Fruit fly (Drosophila melanogaster) whole organism, embryonic: ENCODE measurements around the gene CG14331.
A peak's percentile ranks its signal among the peaks of the same experiment; 100 is the strongest.

Experiments
- Antp ChIP-seq: fragments of 200-800 bp; sonication (Bioruptor generic); optimal IDR thresholded peaks from 3 replicates; lab custom pipeline; 2016; ENCODE audit warnings: missing biosample characterization, missing genetic modification characterization
- Atf6 ChIP-seq: fragments of 200-800 bp; sonication (Bioruptor generic); IDR thresholded peaks from 2 replicates; pipeline ENCODE4 v1.3.6; 2022; ENCODE audit warnings: missing biosample characterization, missing genetic modification characterization
- CG10274 ChIP-seq: fragments of 200-800 bp; sonication (Bioruptor generic); optimal IDR thresholded peaks from 3 replicates; lab custom pipeline; 2017; ENCODE audit warnings: missing biosample characterization, mild to moderate bottlenecking, missing genetic modification characterization
- CG10462 ChIP-seq: fragments of 200-800 bp; sonication (Bioruptor generic); optimal IDR thresholded peaks from 2 replicates; lab custom pipeline; 2016; ENCODE audit warnings: missing biosample characterization, missing genetic modification characterization
- CG11085 ChIP-seq: fragments of 200-800 bp; sonication (Bioruptor generic); IDR thresholded peaks from 2 replicates; pipeline ENCODE4 v1.3.6; 2022; ENCODE audit warnings: missing biosample characterization, missing genetic modification characterization
- CG14014 ChIP-seq: fragments of 200-800 bp; sonication (Bioruptor generic); IDR thresholded peaks from 2 replicates; pipeline ENCODE4 v1.3.6; 2022; ENCODE audit warnings: missing biosample characterization, missing genetic modification characterization
- CG14441 ChIP-seq: fragments of 200-800 bp; sonication (Bioruptor generic); IDR thresholded peaks from 2 replicates; pipeline ENCODE4 v1.3.6; 2022; ENCODE audit warnings: missing biosample characterization, missing genetic modification characterization
- CG16863 ChIP-seq: fragments of 200-800 bp; sonication (Bioruptor generic); optimal IDR thresholded peaks from 3 replicates; lab custom pipeline; 2016; ENCODE audit warnings: missing biosample characterization, missing genetic modification characterization
- CG4617 ChIP-seq: fragments of 200-800 bp; sonication (Bioruptor generic); optimal IDR thresholded peaks from 3 replicates; lab custom pipeline; 2016; ENCODE audit warnings: missing biosample characterization, missing genetic modification characterization, borderline replicate concordance
- CG7928 ChIP-seq: fragments of 200-800 bp; sonication (Bioruptor generic); optimal IDR thresholded peaks from 2 replicates; lab custom pipeline; 2017; ENCODE audit warnings: missing biosample characterization, mild to moderate bottlenecking, missing genetic modification characterization
- CG8281 ChIP-seq: fragments of 200-800 bp; sonication (Bioruptor generic); optimal IDR thresholded peaks from 2 replicates; lab custom pipeline; 2018; ENCODE audit warnings: missing biosample characterization, mild to moderate bottlenecking, missing genetic modification characterization, moderate library complexity
- CG8944 ChIP-seq: fragments of 200-800 bp; sonication (Bioruptor generic); optimal IDR thresholded peaks from 3 replicates; lab custom pipeline; 2016; ENCODE audit warnings: missing biosample characterization, missing genetic modification characterization
- Camta ChIP-seq: fragments of 200-800 bp; sonication (Bioruptor generic); optimal IDR thresholded peaks from 2 replicates; lab custom pipeline; 2016; ENCODE audit warnings: missing biosample characterization, missing genetic modification characterization
- HLHmδ ChIP-seq: fragments of 200-800 bp; sonication (Bioruptor generic); optimal IDR thresholded peaks from 2 replicates; lab custom pipeline; 2018; ENCODE audit warnings: missing biosample characterization, mild to moderate bottlenecking, missing genetic modification characterization, moderate library complexity
- Hr39 ChIP-seq: fragments of >200 bp; optimal IDR thresholded peaks from 2 replicates; lab custom pipeline; 2017
- Hr51 ChIP-seq, 2 experiments: fragments of 200-800 bp; sonication (Bioruptor generic); optimal IDR thresholded peaks; 2 replicates in 1 of 2; 3 replicates in 1 of 2; lab custom pipeline; 2016 to 2018; ENCODE audit warnings: missing biosample characterization in 2 of 2, missing genetic modification characterization in 2 of 2, mild to moderate bottlenecking in 1 of 2, moderate library complexity in 1 of 2
- MBD-R2 ChIP-seq: fragments of 200-800 bp; sonication (Bioruptor generic); IDR thresholded peaks from 2 replicates; pipeline ENCODE4 v1.3.6; 2022; ENCODE audit warnings: missing biosample characterization, missing genetic modification characterization
- NfI ChIP-seq: fragments of 200-800 bp; sonication (Bioruptor generic); optimal IDR thresholded peaks from 3 replicates; lab custom pipeline; 2018; ENCODE audit warnings: missing biosample characterization, mild to moderate bottlenecking, missing genetic modification characterization, moderate library complexity
- ac ChIP-seq: fragments of 200-800 bp; sonication (Bioruptor generic); optimal IDR thresholded peaks from 3 replicates; lab custom pipeline; 2017; ENCODE audit warnings: missing biosample characterization, mild to moderate bottlenecking, missing genetic modification characterization
- ara ChIP-seq: fragments of 200-800 bp; sonication (Bioruptor generic); IDR thresholded peaks from 2 replicates; pipeline ENCODE4 v1.3.6; 2022; ENCODE audit warnings: missing biosample characterization, missing genetic modification characterization
- bowl ChIP-seq: fragments of 200-800 bp; sonication (Bioruptor generic); IDR thresholded peaks from 2 replicates; pipeline ENCODE4 v1.3.6; 2022; ENCODE audit warnings: missing biosample characterization, missing genetic modification characterization
- cas ChIP-seq: fragments of 200-800 bp; sonication (Bioruptor generic); IDR thresholded peaks from 2 replicates; pipeline ENCODE4 v1.3.6; 2022; ENCODE audit warnings: missing biosample characterization, missing genetic modification characterization
- crc ChIP-seq: fragments of 200-800 bp; sonication (Bioruptor generic); optimal IDR thresholded peaks from 2 replicates; lab custom pipeline; 2016; ENCODE audit warnings: missing biosample characterization, missing genetic modification characterization
- fd3F ChIP-seq: fragments of 200-800 bp; sonication (Bioruptor generic); optimal IDR thresholded peaks from 2 replicates; lab custom pipeline; 2018; ENCODE audit warnings: missing biosample characterization, mild to moderate bottlenecking, missing genetic modification characterization, moderate library complexity
- ftz-f1 ChIP-seq: fragments of 200-800 bp; sonication (Bioruptor generic); optimal IDR thresholded peaks from 2 replicates; lab custom pipeline; 2016; ENCODE audit warnings: missing biosample characterization, missing genetic modification characterization
- gsb-n ChIP-seq: fragments of 200-800 bp; sonication (Bioruptor generic); optimal IDR thresholded peaks from 3 replicates; lab custom pipeline; 2018; ENCODE audit warnings: missing biosample characterization, mild to moderate bottlenecking, missing genetic modification characterization
- gt ChIP-seq: fragments of 200-800 bp; sonication (Bioruptor generic); IDR thresholded peaks from 2 replicates; pipeline ENCODE4 v1.3.6; 2022; ENCODE audit warnings: missing biosample characterization, missing genetic modification characterization
- ken ChIP-seq: fragments of 200-800 bp; sonication (Bioruptor generic); IDR thresholded peaks from 3 replicates; pipeline ENCODE4 v1.3.6; 2022; ENCODE audit warnings: missing biosample characterization, missing genetic modification characterization
- nerfin-1 ChIP-seq: fragments of 200-800 bp; sonication (Bioruptor generic); optimal IDR thresholded peaks from 3 replicates; lab custom pipeline; 2019; ENCODE audit warnings: missing biosample characterization, mild to moderate bottlenecking, missing genetic modification characterization, moderate library complexity
- prd ChIP-seq, 3 experiments: fragments of >200 bp in 2 of 3; fragments of 200-800 bp in 1 of 3; sonication (Bioruptor generic) in 1 of 3; optimal IDR thresholded peaks in 2 of 3; IDR thresholded peaks in 1 of 3; 2 replicates in 2 of 3; 3 replicates in 1 of 3; pipeline versions ENCODE4 v1.3.6 to Lab custom; 2017 to 2022; ENCODE audit warnings: missing biosample characterization in 1 of 3, missing genetic modification characterization in 1 of 3
- pros ChIP-seq: fragments of 200-800 bp; sonication (Bioruptor generic); optimal IDR thresholded peaks from 3 replicates; lab custom pipeline; 2019; ENCODE audit warnings: missing biosample characterization, mild to moderate bottlenecking, missing genetic modification characterization, moderate library complexity
- psq ChIP-seq: fragments of 200-800 bp; sonication (Bioruptor generic); optimal IDR thresholded peaks from 2 replicates; lab custom pipeline; 2017; ENCODE audit warnings: missing biosample characterization, missing genetic modification characterization
- pum ChIP-seq: fragments of 200-800 bp; sonication (Bioruptor generic); optimal IDR thresholded peaks from 2 replicates; lab custom pipeline; 2016; ENCODE audit warnings: missing biosample characterization, missing genetic modification characterization
- so ChIP-seq: fragments of 200-800 bp; sonication (Bioruptor generic); IDR thresholded peaks from 3 replicates; pipeline ENCODE4 v1.3.6; 2022; ENCODE audit warnings: missing biosample characterization, missing genetic modification characterization
- tna ChIP-seq: fragments of 200-800 bp; sonication (Bioruptor generic); IDR thresholded peaks from 2 replicates; pipeline ENCODE4 v1.3.6; 2022; ENCODE audit warnings: missing biosample characterization, missing genetic modification characterization; ENCODE audit not compliant: partially characterized antibody
- wdn ChIP-seq: fragments of 200-800 bp; sonication (Bioruptor generic); IDR thresholded peaks from 2 replicates; pipeline ENCODE4 v1.3.6; 2022; ENCODE audit warnings: missing biosample characterization, missing genetic modification characterization

CG14331 gene

dm6 chr3R:17391313-17391845, 49.1 kb downstream of the CG14331 start, which contains the start of the genes Brf and sds22 (continued):
- TF ChIP-seq Atf6 (GFP tag; lab: Robert Waterston, UW) (peak; percentile 93), pros (peak; percentile 61), Antp (GFP tag; lab: Kevin White, UChicago) (peak; percentile 93), Camta (GFP tag; lab: Kevin White, UChicago) (peak; percentile 92), bowl (peak; percentile 42; the same call in 1 of the 2 replicates), tna (GFP tag; lab: Robert Waterston, UW) (peak; percentile 56; the same call in 1 of the 2 replicates), ac (GFP tag; lab: Kevin White, UChicago) (peak; percentile 55), so (GFP tag; lab: Robert Waterston, UW) (peak; percentile 87), nerfin-1 (tag; lab: Kevin White, UChicago) (peak; percentile 93), CG11085 (GFP tag; lab: Robert Waterston, UW) (peak; percentile 84), CG10462 (GFP tag; lab: Kevin White, UChicago) (peak; percentile 93), CG10274 (peak; percentile 81), CG4617 (GFP tag; lab: Kevin White, UChicago) (peak; percentile 95), ken (GFP tag; lab: Robert Waterston, UW) (peak; percentile 93), ftz-f1 (GFP tag; lab: Kevin White, UChicago) (peak; percentile 72), HLHmδ (no peak), ara (GFP tag; lab: Robert Waterston, UW) (peak; percentile 91), Hr39 (lab: Kevin White, UChicago) (no peak), prd (optimal IDR thresholded peaks at IDR 0.05; lab: Kevin White, UChicago) (no peak), prd (GFP tag; IDR thresholded peaks at IDR 0.05; lab: Robert Waterston, UW) (peak; percentile 97), gsb-n (tag; lab: Kevin White, UChicago) (peak; percentile 93), CG8281 (peak; percentile 85), gt (peak; percentile 85), fd3F (GFP tag; lab: Kevin White, UChicago) (peak; percentile 95), crc (GFP tag; lab: Kevin White, UChicago) (peak; percentile 88), CG14014 (GFP tag; lab: Robert Waterston, UW) (peak; percentile 93), CG8944 (GFP tag; lab: Kevin White, UChicago) (peak; percentile 97), wdn (peak; percentile 92), NfI (GFP tag; lab: Kevin White, UChicago) (peak; percentile 96), Hr51 (GFP tag; optimal IDR thresholded peaks at IDR 0.05; lab: Kevin White, UChicago) (peak; percentile 92 to 95), pum (GFP tag; lab: Kevin White, UChicago) (peak; percentile 96), cas (GFP tag; lab: Robert Waterston, UW) (peak; percentile 67), CG16863 (peak; percentile 94), MBD-R2 (GFP tag; lab: Robert Waterston, UW) (peak; percentile 94), psq (peak; percentile 85), CG7928 (peak; percentile 67), CG14441 (GFP tag; lab: Robert Waterston, UW) (peak; percentile 91)
- TF ChIP-seq, all 482 proteins: peak for 454
